Fruit fly (Drosophila melanogaster): ENCODE measurements around the gene Schip1.

DNA sequence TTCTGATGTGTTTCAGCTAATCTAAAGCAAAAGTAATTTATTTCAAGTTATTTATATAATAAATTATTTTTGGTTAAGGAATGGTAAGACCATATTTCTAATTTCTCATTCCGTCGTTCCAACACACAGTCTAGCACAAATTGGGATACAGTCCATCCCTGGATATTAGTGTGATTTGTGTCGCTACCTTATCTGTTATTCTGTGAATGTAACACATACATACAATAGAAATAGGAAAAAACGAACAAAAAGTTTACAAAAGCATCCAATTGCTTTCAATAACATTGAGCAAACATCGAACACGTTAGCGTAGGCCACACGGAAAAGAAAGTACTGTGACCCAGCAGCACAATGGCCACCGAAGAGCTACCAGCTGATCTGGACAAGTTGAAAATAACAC, 35.6 kb upstream of the Schip1 start, which contains the start of gene CG5056:
- TF ChIP-seq rn (GFP tag; IDR thresholded peaks at IDR 0.05) (no peak), CG8301 (tag; optimal IDR thresholded peaks at IDR 0.05) (no peak), gl (tag; optimal IDR thresholded peaks at IDR 0.05) (peak; percentile 57), CG14655 (GFP tag; optimal IDR thresholded peaks at IDR 0.05) (no peak), CG32121 (GFP tag; IDR thresholded peaks at IDR 0.05) (peak; percentile 41; the same call in 1 of the 2 replicates), Pif1A (GFP tag; optimal IDR thresholded peaks at IDR 0.05) (no peak), EcR (GFP tag; optimal IDR thresholded peaks at IDR 0.05) (no peak), CG34367 (tag; optimal IDR thresholded peaks at IDR 0.05) (peak; percentile 32), CG17806 (tag; optimal IDR thresholded peaks at IDR 0.05) (peak; percentile 6), CG13204 (GFP tag; optimal IDR thresholded peaks at IDR 0.05) (no peak), Snoo (tag; optimal IDR thresholded peaks at IDR 0.05) (peak; percentile 2), CG8159 (tag; optimal IDR thresholded peaks at IDR 0.05) (no peak)

Measured in whole organism, pupa.